Worm (Caenorhabditis elegans) whole organism, L4 larva: ENCODE data around the gene ric-4.

Experiments used
- aly-2 ChIP-seq: sonication (generic microtip); optimal IDR thresholded peaks from 2 replicates; lab custom pipeline; 2018; ENCODE audit warnings: missing biosample characterization, missing genetic modification characterization
- fos-1 ChIP-seq: fragments of 150-350 bp; optimal IDR thresholded peaks from 2 replicates; lab custom pipeline; 2014; ENCODE audit warnings: missing biosample characterization, missing genetic modification characterization
- lin-13 ChIP-seq: fragments of 150-350 bp; optimal IDR thresholded peaks from 2 replicates; lab custom pipeline; 2014; ENCODE audit warnings: missing biosample characterization, missing genetic modification reagents, missing genetic modification characterization
- lin-15B ChIP-seq: fragments of 150-350 bp; sonication (generic microtip); optimal IDR thresholded peaks from 3 replicates; lab custom pipeline; 2014; ENCODE audit warnings: missing biosample characterization, missing genetic modification characterization
- nhr-102 ChIP-seq: sonication (generic microtip); optimal IDR thresholded peaks from 2 replicates; lab custom pipeline; 2016; ENCODE audit warnings: mild to moderate bottlenecking, missing genetic modification characterization, moderate library complexity, missing compliant biosample characterization
- pqm-1 ChIP-seq: sonication (generic microtip); optimal IDR thresholded peaks from 2 replicates; lab custom pipeline; 2017; ENCODE audit warnings: missing biosample characterization, missing genetic modification characterization
- unc-62 ChIP-seq, 3 experiments: fragments of 150-350 bp in 1 of 3; sonication (generic microtip); optimal IDR thresholded peaks in 2 of 3; peaks in 1 of 3; 1 replicate in 1 of 3; 2 replicates in 2 of 3; lab custom pipeline; 2014 to 2017; ENCODE audit warnings: missing biosample characterization in 3 of 3, missing genetic modification characterization in 3 of 3, missing genetic modification reagents in 3 of 3, missing genotype in 1 of 3
- ztf-11 ChIP-seq: fragments of 150-350 bp; optimal IDR thresholded peaks from 2 replicates; lab custom pipeline; 2014; ENCODE audit warnings: missing biosample characterization, missing genetic modification characterization

- TF ChIP-seq ztf-11 (no peak), lin-13 (GFP tag; lab: Kevin White, UChicago) (no peak), unc-62 (GFP tag; optimal IDR thresholded peaks at IDR 0.05 in 1 of 2; lab: Kevin White, UChicago) (no peak), unc-62 (tag; optimal IDR thresholded peaks at IDR 0.05; lab: Kevin White, UChicago) (no peak), aly-2 (tag; lab: Kevin White, UChicago) (no peak), nhr-102 (tag; lab: Kevin White, UChicago) (no peak), pqm-1 (tag; lab: Kevin White, UChicago) (no peak), fos-1 (no peak), lin-15B (tag; lab: Kevin White, UChicago) (no peak)
These were observed 47.2 kb upstream of the ric-4 start, which contains the start of gene asps-1 for ce11 chrV:10317294-10317693.
